Fruit fly (Drosophila melanogaster): ENCODE results near the gene Nnk.

Nnk gene

dm6 chr3R:17776952-17777407 is 28.1 kb downstream of the Nnk start (continued):
- TF ChIP-seq sna (GFP tag; IDR thresholded peaks at IDR 0.05; ENCODE audit: partially characterized antibody): no peak
- no peak for TF ChIP-seq CG10209 (GFP tag; optimal IDR thresholded peaks at IDR 0.05)
- no peak for TF ChIP-seq shn (GFP tag; optimal IDR thresholded peaks at IDR 0.05)
- TF ChIP-seq CG2712 (tag; optimal IDR thresholded peaks at IDR 0.05): no peak
- peak; percentile 24 for TF ChIP-seq ind (GFP tag; optimal IDR thresholded peaks at IDR 0.05)
- no peak for TF ChIP-seq MTF-1 (GFP tag; optimal IDR thresholded peaks at IDR 0.05; ENCODE audit: borderline replicate concordance)
- no peak for TF ChIP-seq CG3065 (GFP tag; optimal IDR thresholded peaks at IDR 0.05)
- TF ChIP-seq Ravus (GFP tag; IDR thresholded peaks at IDR 0.05): no peak
- TF ChIP-seq ftz-f1 (GFP tag; optimal IDR thresholded peaks at IDR 0.05): no peak
- no peak for TF ChIP-seq pros (GFP tag; optimal IDR thresholded peaks at IDR 0.05)
- TF ChIP-seq CG4730 (GFP tag; IDR thresholded peaks at IDR 0.05): no peak
- TF ChIP-seq Awh (GFP tag; IDR thresholded peaks at IDR 0.05): no peak
- TF ChIP-seq CG10321 (GFP tag; IDR thresholded peaks at IDR 0.05): no peak
- TF ChIP-seq Hmr (GFP tag; optimal IDR thresholded peaks at IDR 0.05): peak; percentile 28
- TF ChIP-seq bsh (GFP tag; optimal IDR thresholded peaks at IDR 0.05): no peak
- TF ChIP-seq sisA (GFP tag; IDR thresholded peaks at IDR 0.05): 0 out of 2 replicates have a peak, but pooled peaks have one; percentile 10
- no peak for TF ChIP-seq Taf1 (GFP tag; IDR thresholded peaks at IDR 0.05)
- TF ChIP-seq ewg (GFP tag; optimal IDR thresholded peaks at IDR 0.05): peak; percentile 92
- no peak for TF ChIP-seq D19B (GFP tag; optimal IDR thresholded peaks at IDR 0.05)
- no peak for TF ChIP-seq CG14860 (GFP tag; IDR thresholded peaks at IDR 0.05; ENCODE audit: partially characterized antibody)
- TF ChIP-seq crol (GFP tag; IDR thresholded peaks at IDR 0.05): peak; percentile 35; the same call in 1 of the 2 replicates
- TF ChIP-seq CG18476 (GFP tag; optimal IDR thresholded peaks at IDR 0.05): peak; percentile 9
- no peak for TF ChIP-seq tgo (GFP tag; IDR thresholded peaks at IDR 0.05)
- peak; percentile 61 for TF ChIP-seq CG9932 (GFP tag; IDR thresholded peaks at IDR 0.05)
- TF ChIP-seq eyg (GFP tag; optimal IDR thresholded peaks at IDR 0.05): no peak
- no peak for TF ChIP-seq CG1792 (GFP tag; optimal IDR thresholded peaks at IDR 0.05)
- no peak for TF ChIP-seq Fer3 (tag; optimal IDR thresholded peaks at IDR 0.05)
- no peak for TF ChIP-seq unc-4 (GFP tag; IDR thresholded peaks at IDR 0.05; ENCODE audit: partially characterized antibody)
- TF ChIP-seq CG2889 (GFP tag; IDR thresholded peaks at IDR 0.05): no peak
- no peak for TF ChIP-seq CG6813 (GFP tag; optimal IDR thresholded peaks at IDR 0.05)
- TF ChIP-seq ERR (GFP tag; optimal IDR thresholded peaks at IDR 0.05): no peak
- TF ChIP-seq Sox102F (GFP tag; optimal IDR thresholded peaks at IDR 0.05): peak; percentile 40
- TF ChIP-seq croc (GFP tag; conservative IDR thresholded peaks at IDR 0.05): no peak
- TF ChIP-seq CG6854 (GFP tag; optimal IDR thresholded peaks at IDR 0.05): no peak
- TF ChIP-seq Hr39 (optimal IDR thresholded peaks at IDR 0.05): no peak
- no peak for TF ChIP-seq CG11398 (GFP tag; optimal IDR thresholded peaks at IDR 0.05)
- TF ChIP-seq pan (optimal IDR thresholded peaks at IDR 0.05): no peak
- TF ChIP-seq pan (GFP tag; optimal IDR thresholded peaks at IDR 0.05 in 1 of 2, IDR thresholded peaks at IDR 0.05 in 1 of 2): peak in 1 of 2 experiments; percentile 63
- no peak for TF ChIP-seq fd96Cb (tag; optimal IDR thresholded peaks at IDR 0.05)
- TF ChIP-seq CG6272 (GFP tag; IDR thresholded peaks at IDR 0.05): 0 out of 2 replicates have a peak, but pooled peaks have one; percentile 17
- no peak for TF ChIP-seq CG3847 (GFP tag; IDR thresholded peaks at IDR 0.05)
- peak; percentile 48 for TF ChIP-seq CG11504 (tag; optimal IDR thresholded peaks at IDR 0.05)
- TF ChIP-seq maf-S (GFP tag; optimal IDR thresholded peaks at IDR 0.05): peak; percentile 38
- TF ChIP-seq Trl (optimal IDR thresholded peaks at IDR 0.05): no peak
- peak; percentile 2 for TF ChIP-seq Trl (GFP tag; optimal IDR thresholded peaks at IDR 0.05)
- TF ChIP-seq Six4 (GFP tag; optimal IDR thresholded peaks at IDR 0.05): peak; percentile 18
- no peak for TF ChIP-seq Eip74EF (GFP tag; optimal IDR thresholded peaks at IDR 0.05)
- peak in 1 of 2 experiments; percentile 19 for TF ChIP-seq Pdp1 (GFP tag; optimal IDR thresholded peaks at IDR 0.05)
- TF ChIP-seq ase (GFP tag; IDR thresholded peaks at IDR 0.05): 0 out of 3 replicates have a peak, but pooled peaks have one; percentile 7
- TF ChIP-seq fd64A (GFP tag; optimal IDR thresholded peaks at IDR 0.05): no peak
- TF ChIP-seq D (optimal IDR thresholded peaks at IDR 0.05): no peak
- no peak for TF ChIP-seq D (GFP tag; optimal IDR thresholded peaks at IDR 0.05)
